Worm (Caenorhabditis elegans) whole organism, L3 larva: ENCODE data around the gene C11H1.5.

ENCODE experiments used
- lin-15B ChIP-seq: fragments of 150-350 bp; optimal IDR thresholded peaks from 2 replicates; lab custom pipeline; 2014; ENCODE audit warnings: missing biosample characterization, missing genetic modification characterization
- pqm-1 ChIP-seq: fragments of 150-350 bp; optimal IDR thresholded peaks from 2 replicates; lab custom pipeline; 2017; ENCODE audit warnings: missing biosample characterization, missing genetic modification characterization, inconsistent platforms
- snpc-4 ChIP-seq: fragments of 150-350 bp; optimal IDR thresholded peaks from 2 replicates; lab custom pipeline; 2014; ENCODE audit warnings: missing biosample characterization, missing genetic modification characterization
- unc-39 ChIP-seq: sonication (generic microtip); optimal IDR thresholded peaks from 4 replicates; lab custom pipeline; 2017; ENCODE audit warnings: missing biosample characterization, missing genetic modification characterization
- ztf-4 ChIP-seq: fragments of 150-350 bp; optimal IDR thresholded peaks from 2 replicates; lab custom pipeline; 2014; ENCODE audit warnings: missing biosample characterization, missing genetic modification characterization

DNA sequence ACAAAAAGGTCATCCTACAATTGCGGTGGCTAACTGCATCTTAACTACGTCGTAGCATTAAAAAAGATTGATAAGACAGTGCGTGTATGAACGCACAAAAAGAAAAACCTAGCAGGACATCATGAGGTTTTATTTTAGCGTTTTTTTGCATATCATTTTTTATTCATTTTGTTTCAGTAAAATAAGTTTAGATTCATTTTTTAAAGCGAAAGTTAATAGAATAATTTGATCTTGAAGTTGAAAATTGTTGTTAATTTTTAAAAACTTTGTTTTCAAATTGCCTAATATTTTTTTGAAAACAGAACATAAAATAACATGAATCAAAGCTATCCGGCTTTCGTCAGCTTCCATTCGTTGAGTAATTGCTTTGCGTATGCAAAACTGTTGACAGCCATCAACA is 10.6 kb upstream of the C11H1.5 start, which contains the start of gene prx-1:
- TF ChIP-seq unc-39 (tag; lab: Kevin White, UChicago) (no peak), ztf-4 (tag; lab: Kevin White, UChicago) (no peak), pqm-1 (tag; lab: Kevin White, UChicago) (peak; percentile 49), lin-15B (tag; lab: Kevin White, UChicago) (no peak), snpc-4 (tag; lab: Kevin White, UChicago) (no peak)
